Worm (Caenorhabditis elegans): Measurements from ENCODE around the gene tag-115.

Gene tag-115

ce11 chrIV:13253841-13254240 is 14.6 kb upstream of the tag-115 start, which contains the start of gene ttr-45:
TSS of gene ttr-45 (plus strand) at chrIV:13254225.
- TF ChIP-seq ztf-22 (GFP tag; optimal IDR thresholded peaks at IDR 0.05) (peak; percentile 48), Y56A3A.18 (GFP tag; IDR thresholded peaks at IDR 0.05) (0 out of 2 replicates have a peak, but pooled peaks have one; percentile 12), ztf-3 (GFP tag; optimal IDR thresholded peaks at IDR 0.05) (no peak), ets-4 (GFP tag; optimal IDR thresholded peaks at IDR 0.05) (peak; percentile 19), lin-40 (tag; optimal IDR thresholded peaks at IDR 0.05) (peak; percentile 44), ekl-4 (GFP tag; IDR thresholded peaks at IDR 0.05) (0 out of 2 replicates have a peak, but pooled peaks have one; percentile 22), attf-5 (GFP tag; optimal IDR thresholded peaks at IDR 0.05) (peak; percentile 43), tlf-1 (GFP tag; optimal IDR thresholded peaks at IDR 0.05) (peak; percentile 52), dox-1 (GFP tag; IDR thresholded peaks at IDR 0.05) (0 out of 2 replicates have a peak, but pooled peaks have one; percentile 25), nhr-90 (tag; optimal IDR thresholded peaks at IDR 0.05) (peak; percentile 5), tbp1 (GFP tag; optimal IDR thresholded peaks at IDR 0.05) (peak; percentile 27), pha-4 (tag; optimal IDR thresholded peaks at IDR 0.05) (peak; percentile 65), madf-10 (tag; optimal IDR thresholded peaks at IDR 0.05) (peak; percentile 36), atf-7 (tag; optimal IDR thresholded peaks at IDR 0.05) (peak; percentile 50), cebp-1 (GFP tag; IDR thresholded peaks at IDR 0.05) (no peak), cebp-1 (tag; optimal IDR thresholded peaks at IDR 0.05) (peak; percentile 53), mes-4 (tag; optimal IDR thresholded peaks at IDR 0.05) (no peak), lin-26 (GFP tag; IDR thresholded peaks at IDR 0.05) (no peak), nhr-80 (tag; optimal IDR thresholded peaks at IDR 0.05) (peak; percentile 94), B0336.3 (GFP tag; IDR thresholded peaks at IDR 0.05) (no peak), ztf-18 (tag; optimal IDR thresholded peaks at IDR 0.05) (no peak), let-607 (tag; optimal IDR thresholded peaks at IDR 0.05) (peak; percentile 28 to 58), bed-1 (GFP tag; IDR thresholded peaks at IDR 0.05) (no peak), unc-62 (GFP tag; optimal IDR thresholded peaks at IDR 0.05) (peak; percentile 74), nhr-27 (tag; optimal IDR thresholded peaks at IDR 0.05) (no peak)

- TF ChIP-seq die-1 (tag; optimal IDR thresholded peaks at IDR 0.05) (no peak), efl-1 (GFP tag; optimal IDR thresholded peaks at IDR 0.05) (no peak), hsf-1 (GFP tag; IDR thresholded peaks at IDR 0.05) (no peak), snpc-1.3 (tag; optimal IDR thresholded peaks at IDR 0.05; ENCODE audit: insufficient read depth) (no peak)
These were observed 13.0 kb upstream of the tag-115 start, which contains the start of gene ttr-51 for ce11 chrIV:13252211-13252610. TSS of gene ttr-51 (minus strand) at chrIV:13252311.

- TF ChIP-seq bed-2 (GFP tag; IDR thresholded peaks at IDR 0.05) (no peak), Y53G8AR.9 (GFP tag; conservative IDR thresholded peaks at IDR 0.05) (peak; percentile 63; the same call in 1 of the 2 replicates), hmg-1.2 (GFP tag; IDR thresholded peaks at IDR 0.05) (no peak), F37B4.10 (GFP tag; IDR thresholded peaks at IDR 0.05) (0 out of 2 replicates have a peak, but pooled peaks have one; percentile 43), Y56A3A.18 (GFP tag; IDR thresholded peaks at IDR 0.05) (0 out of 2 replicates have a peak, but pooled peaks have one; percentile 11), cebp-1 (GFP tag; IDR thresholded peaks at IDR 0.05) (peak; percentile 70), cebp-1 (tag; optimal IDR thresholded peaks at IDR 0.05) (peak; percentile 45), repo-1 (tag; optimal IDR thresholded peaks at IDR 0.05) (peak; percentile 11), cebp-2 (GFP tag; IDR thresholded peaks at IDR 0.05) (0 out of 2 replicates have a peak, but pooled peaks have one; percentile 63), fkh-3 (tag; optimal IDR thresholded peaks at IDR 0.05) (no peak)
These were observed 11.0 kb upstream of the tag-115 start for ce11 chrIV:13250243-13250642.

All from whole organism, young adult.